Fruit fly (Drosophila melanogaster) whole organism, embryonic: Measurements from ENCODE around the gene Kal1.

Experiments used
- CG10321 ChIP-seq: fragments of 200-800 bp; sonication (Bioruptor generic); IDR thresholded peaks from 2 replicates; pipeline ENCODE4 v1.3.6; 2022; ENCODE audit warnings: missing biosample characterization, missing genetic modification characterization
- CG10366 ChIP-seq: fragments of 200-800 bp; sonication (Bioruptor generic); IDR thresholded peaks from 2 replicates; pipeline ENCODE4 v1.3.6; 2022; ENCODE audit warnings: missing biosample characterization, missing genetic modification characterization
- CG11456 ChIP-seq: fragments of 200-800 bp; sonication (Bioruptor generic); IDR thresholded peaks from 3 replicates; pipeline ENCODE4 v1.3.6; 2022; ENCODE audit warnings: missing biosample characterization, missing genetic modification characterization
- CG12104 ChIP-seq: fragments of 200-800 bp; sonication (Bioruptor generic); optimal IDR thresholded peaks from 3 replicates; lab custom pipeline; 2016; ENCODE audit warnings: missing biosample characterization, missing genetic modification characterization
- CG1233 ChIP-seq: fragments of 200-800 bp; sonication (Bioruptor generic); optimal IDR thresholded peaks from 4 replicates; lab custom pipeline; 2018; ENCODE audit warnings: missing biosample characterization, mild to moderate bottlenecking, missing genetic modification characterization
- CG12942 ChIP-seq: fragments of 200-800 bp; sonication (Bioruptor generic); optimal IDR thresholded peaks from 3 replicates; lab custom pipeline; 2016; ENCODE audit warnings: missing biosample characterization, missing genetic modification characterization
- CG13775 ChIP-seq: fragments of 200-800 bp; sonication (Bioruptor generic); optimal IDR thresholded peaks from 3 replicates; lab custom pipeline; 2017; ENCODE audit warnings: missing biosample characterization, mild to moderate bottlenecking, missing genetic modification characterization
- CG15011 ChIP-seq: fragments of 200-800 bp; sonication (Bioruptor generic); optimal IDR thresholded peaks from 3 replicates; lab custom pipeline; 2018; ENCODE audit warnings: missing biosample characterization, mild to moderate bottlenecking, missing genetic modification characterization
- CG15479 ChIP-seq: fragments of 200-800 bp; sonication (Bioruptor generic); optimal IDR thresholded peaks from 3 replicates; lab custom pipeline; 2019; ENCODE audit warnings: missing biosample characterization, mild to moderate bottlenecking, missing genetic modification characterization, moderate library complexity
- CG1603 ChIP-seq: fragments of 200-800 bp; sonication (Bioruptor generic); optimal IDR thresholded peaks from 2 replicates; lab custom pipeline; 2019; ENCODE audit warnings: missing biosample characterization, mild to moderate bottlenecking, missing genetic modification characterization, moderate library complexity
- CG16813 ChIP-seq: fragments of 200-800 bp; sonication (Bioruptor generic); IDR thresholded peaks from 3 replicates; pipeline ENCODE4 v1.3.6; 2022; ENCODE audit warnings: missing biosample characterization, missing genetic modification characterization; ENCODE audit not compliant: partially characterized antibody
- CG17361 ChIP-seq: fragments of 200-800 bp; sonication (Bioruptor generic); IDR thresholded peaks from 3 replicates; pipeline ENCODE4 v1.3.6; 2022; ENCODE audit warnings: missing biosample characterization, missing genetic modification characterization
- CG17802 ChIP-seq: fragments of 200-800 bp; sonication (Bioruptor generic); optimal IDR thresholded peaks from 2 replicates; lab custom pipeline; 2018; ENCODE audit warnings: missing biosample characterization, mild to moderate bottlenecking, missing genetic modification characterization, moderate library complexity
- CG18011 ChIP-seq: fragments of 200-800 bp; sonication (Bioruptor generic); optimal IDR thresholded peaks from 2 replicates; lab custom pipeline; 2017; ENCODE audit warnings: missing biosample characterization, missing genetic modification characterization, mild to moderate bottlenecking, moderate library complexity, missing genotype
- CG31441 ChIP-seq: fragments of 200-800 bp; sonication (Bioruptor generic); IDR thresholded peaks from 2 replicates; pipeline ENCODE4 v1.3.6; 2022; ENCODE audit warnings: missing biosample characterization, missing genetic modification characterization
- CG32532 ChIP-seq: fragments of 200-800 bp; sonication (Bioruptor generic); IDR thresholded peaks from 2 replicates; pipeline ENCODE4 v1.3.6; 2022; ENCODE audit warnings: missing biosample characterization, missing genetic modification characterization
- CG3838 ChIP-seq: fragments of 200-800 bp; sonication (Bioruptor generic); optimal IDR thresholded peaks from 3 replicates; lab custom pipeline; 2016; ENCODE audit warnings: missing biosample characterization, missing genetic modification characterization
- CG5953 ChIP-seq: fragments of 200-800 bp; sonication (Bioruptor generic); IDR thresholded peaks from 2 replicates; pipeline ENCODE4 v1.3.6; 2022; ENCODE audit warnings: missing biosample characterization, missing genetic modification characterization
- CG7987 ChIP-seq: fragments of 200-800 bp; sonication (Bioruptor generic); optimal IDR thresholded peaks from 2 replicates; lab custom pipeline; 2018; ENCODE audit warnings: missing biosample characterization, mild to moderate bottlenecking, missing genetic modification characterization, moderate library complexity
- CG8281 ChIP-seq: fragments of 200-800 bp; sonication (Bioruptor generic); optimal IDR thresholded peaks from 2 replicates; lab custom pipeline; 2018; ENCODE audit warnings: missing biosample characterization, mild to moderate bottlenecking, missing genetic modification characterization, moderate library complexity
- D19B ChIP-seq: fragments of 200-800 bp; sonication (Bioruptor generic); optimal IDR thresholded peaks from 2 replicates; lab custom pipeline; 2017; ENCODE audit warnings: missing biosample characterization, mild to moderate bottlenecking, missing genetic modification characterization
- Doc3 ChIP-seq: fragments of 200-800 bp; sonication (Bioruptor generic); IDR thresholded peaks from 3 replicates; pipeline ENCODE4 v1.3.6; 2022; ENCODE audit warnings: missing biosample characterization, missing genetic modification characterization; ENCODE audit not compliant: partially characterized antibody
- Drgx ChIP-seq: fragments of 200-800 bp; sonication (Bioruptor generic); IDR thresholded peaks from 2 replicates; pipeline ENCODE4 v1.3.6; 2022; ENCODE audit warnings: missing biosample characterization, missing genetic modification characterization
- Ets65A ChIP-seq: fragments of 200-800 bp; sonication (Bioruptor generic); peaks from one replicate; lab custom pipeline; 2016; ENCODE audit warnings: missing biosample characterization, missing genetic modification characterization
- NC2α ChIP-seq: fragments of 200-800 bp; sonication (Bioruptor generic); optimal IDR thresholded peaks from 2 replicates; lab custom pipeline; 2016; ENCODE audit warnings: missing biosample characterization, missing genetic modification characterization
- NfI ChIP-seq: fragments of 200-800 bp; sonication (Bioruptor generic); optimal IDR thresholded peaks from 3 replicates; lab custom pipeline; 2018; ENCODE audit warnings: missing biosample characterization, mild to moderate bottlenecking, missing genetic modification characterization, moderate library complexity
- Oli ChIP-seq: fragments of 200-800 bp; sonication (Bioruptor generic); optimal IDR thresholded peaks from 2 replicates; lab custom pipeline; 2018; ENCODE audit warnings: missing biosample characterization, mild to moderate bottlenecking, missing genetic modification characterization, moderate library complexity
- Rx ChIP-seq: fragments of 200-800 bp; sonication (Bioruptor generic); IDR thresholded peaks from 2 replicates; pipeline ENCODE4 v1.3.6; 2022; ENCODE audit warnings: missing biosample characterization, missing genetic modification characterization
- Ssrp ChIP-seq: fragments of 200-800 bp; sonication (Bioruptor generic); optimal IDR thresholded peaks from 2 replicates; lab custom pipeline; 2018; ENCODE audit warnings: missing biosample characterization, mild to moderate bottlenecking, missing genetic modification characterization, moderate library complexity
- YL-1 ChIP-seq: fragments of 200-800 bp; sonication (Bioruptor generic); optimal IDR thresholded peaks from 3 replicates; lab custom pipeline; 2017; ENCODE audit warnings: missing biosample characterization, mild to moderate bottlenecking, missing genetic modification characterization
- ci ChIP-seq: fragments of 200-800 bp; sonication (Bioruptor generic); IDR thresholded peaks from 3 replicates; pipeline ENCODE4 v1.3.6; 2022; ENCODE audit warnings: missing biosample characterization, missing genetic modification characterization
- croc ChIP-seq: fragments of 200-800 bp; sonication (Bioruptor generic); conservative IDR thresholded peaks from 3 replicates; pipeline ENCODE4 v1.3.6; 2022; ENCODE audit warnings: missing biosample characterization, missing genetic modification characterization
- crp ChIP-seq, 2 experiments: fragments of 200-800 bp; sonication (Bioruptor generic); optimal IDR thresholded peaks; 2 replicates in 1 of 2; 3 replicates in 1 of 2; lab custom pipeline; 2017; ENCODE audit warnings: missing biosample characterization in 2 of 2, missing genetic modification characterization in 2 of 2, mild to moderate bottlenecking in 1 of 2, moderate library complexity in 1 of 2
- cwo ChIP-seq: fragments of 200-800 bp; sonication (Bioruptor generic); optimal IDR thresholded peaks from 3 replicates; lab custom pipeline; 2017; ENCODE audit warnings: missing biosample characterization, missing genetic modification characterization, mild to moderate bottlenecking, moderate library complexity, missing genetic modification reagents
- esg ChIP-seq: fragments of 200-800 bp; sonication (Bioruptor generic); conservative IDR thresholded peaks from 2 replicates; pipeline ENCODE4 v1.3.6; 2022; ENCODE audit warnings: missing biosample characterization, missing genetic modification characterization
- ewg ChIP-seq: fragments of 200-800 bp; sonication (Bioruptor generic); optimal IDR thresholded peaks from 3 replicates; lab custom pipeline; 2017; ENCODE audit warnings: mild to moderate bottlenecking, missing biosample characterization, missing genetic modification reagents, missing genetic modification characterization
- gce ChIP-seq: fragments of 200-800 bp; sonication (Bioruptor generic); IDR thresholded peaks from 3 replicates; pipeline ENCODE4 v1.3.6; 2022; ENCODE audit warnings: missing biosample characterization, missing genetic modification characterization
- grn ChIP-seq: fragments of 200-800 bp; sonication (Bioruptor generic); optimal IDR thresholded peaks from 3 replicates; lab custom pipeline; 2017; ENCODE audit warnings: missing biosample characterization, missing genetic modification characterization
- kay ChIP-seq: fragments of 200-800 bp; sonication (Bioruptor generic); optimal IDR thresholded peaks from 2 replicates; lab custom pipeline; 2016; ENCODE audit warnings: missing biosample characterization, missing genetic modification characterization
- kni ChIP-seq: fragments of 200-800 bp; sonication (Bioruptor generic); optimal IDR thresholded peaks from 3 replicates; lab custom pipeline; 2017; ENCODE audit warnings: mild to moderate bottlenecking, missing biosample characterization, missing genetic modification reagents, missing genetic modification characterization
- maf-S ChIP-seq: fragments of 200-800 bp; sonication (Bioruptor generic); optimal IDR thresholded peaks from 2 replicates; lab custom pipeline; 2016; ENCODE audit warnings: missing biosample characterization, missing genetic modification characterization
- onecut ChIP-seq: fragments of 200-800 bp; sonication (Bioruptor generic); IDR thresholded peaks from 2 replicates; pipeline ENCODE4 v1.3.6; 2022; ENCODE audit warnings: missing biosample characterization, missing genetic modification characterization
- p53 ChIP-seq: fragments of 200-800 bp; sonication (Bioruptor generic); optimal IDR thresholded peaks from 2 replicates; lab custom pipeline; 2016; ENCODE audit warnings: missing biosample characterization, missing genetic modification characterization
- pum ChIP-seq: fragments of 200-800 bp; sonication (Bioruptor generic); optimal IDR thresholded peaks from 2 replicates; lab custom pipeline; 2016; ENCODE audit warnings: missing biosample characterization, missing genetic modification characterization
- rib ChIP-seq: fragments of 200-800 bp; sonication (Bioruptor generic); IDR thresholded peaks from 2 replicates; pipeline ENCODE4 v1.3.6; 2022; ENCODE audit warnings: missing biosample characterization, missing genetic modification characterization
- shn ChIP-seq: fragments of 200-800 bp; sonication (Bioruptor generic); optimal IDR thresholded peaks from 3 replicates; lab custom pipeline; 2016; ENCODE audit warnings: missing biosample characterization, missing genetic modification characterization
- slou ChIP-seq: fragments of 200-800 bp; sonication (Bioruptor generic); optimal IDR thresholded peaks from 3 replicates; lab custom pipeline; 2016; ENCODE audit warnings: missing biosample characterization, missing genetic modification characterization
- slp2 ChIP-seq: fragments of 200-800 bp; sonication (Bioruptor generic); optimal IDR thresholded peaks from 2 replicates; lab custom pipeline; 2016; ENCODE audit warnings: missing biosample characterization, missing genetic modification characterization
- tap ChIP-seq: fragments of 200-800 bp; optimal IDR thresholded peaks from 3 replicates; lab custom pipeline; 2019; ENCODE audit warnings: missing biosample characterization, mild to moderate bottlenecking, missing genetic modification characterization, moderate library complexity
- wdn ChIP-seq: fragments of 200-800 bp; sonication (Bioruptor generic); IDR thresholded peaks from 2 replicates; pipeline ENCODE4 v1.3.6; 2022; ENCODE audit warnings: missing biosample characterization, missing genetic modification characterization
- yki ChIP-seq: fragments of >200 bp; optimal IDR thresholded peaks from 3 replicates; lab custom pipeline; 2018

Gene Kal1

DNA sequence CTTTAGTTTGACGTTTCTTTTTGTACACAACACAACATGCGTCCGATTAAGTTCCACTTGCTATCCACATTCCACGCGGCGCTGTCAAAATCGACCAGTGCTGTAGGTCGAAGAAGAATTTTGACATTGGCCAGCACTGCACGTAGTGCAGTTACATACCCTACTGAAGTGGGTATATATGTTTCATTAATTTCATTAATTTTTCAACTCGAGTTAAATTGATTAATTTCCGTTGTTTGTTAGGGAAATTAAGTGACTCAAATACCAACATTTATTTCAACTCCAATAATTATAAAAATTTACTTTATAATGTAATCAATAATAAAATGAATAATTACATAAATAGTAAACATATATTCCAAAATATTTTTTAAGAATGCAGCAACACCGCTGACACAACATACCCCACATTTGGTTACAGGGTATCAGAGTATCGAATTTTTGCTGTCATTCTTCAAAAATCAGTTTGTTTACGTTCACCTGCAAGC, 32.2 kb upstream of the Kal1 start, which contains the start of the genes eIF4EHP and CG18428 (continued):
- TF ChIP-seq NfI, result peak; percentile 99
- TF ChIP-seq D19B (GFP tag; lab: Kevin White, UChicago), result peak; percentile 99
- no peak for TF ChIP-seq CG10366 (GFP tag; lab: Robert Waterston, UW)
- no peak for TF ChIP-seq CG17361 (GFP tag; lab: Robert Waterston, UW)
- TF ChIP-seq CG12104, result peak; percentile 99
- TF ChIP-seq pum, result peak; percentile 85
- peak; percentile 99 for TF ChIP-seq YL-1 (GFP tag; lab: Kevin White, UChicago)
- TF ChIP-seq wdn, result no peak; the same call in none of the 2 replicates
- no peak for TF ChIP-seq CG16813 (GFP tag; lab: Robert Waterston, UW)
- TF ChIP-seq CG7987 (GFP tag; lab: Kevin White, UChicago), result peak; percentile 97
- peak; percentile 94 for TF ChIP-seq kay (GFP tag; lab: Kevin White, UChicago)
- peak; percentile 100 for TF ChIP-seq Ssrp (tag; lab: Kevin White, UChicago)
- no peak; the same call in none of the 3 replicates for TF ChIP-seq gce
- TF ChIP-seq shn (GFP tag; lab: Kevin White, UChicago), result peak; percentile 67
- peak; percentile 98 for TF ChIP-seq cwo (GFP tag; lab: Kevin White, UChicago)
- peak; percentile 58 for TF ChIP-seq grn (GFP tag; lab: Kevin White, UChicago)
- peak; percentile 96 for TF ChIP-seq ewg (GFP tag; lab: Kevin White, UChicago)
- no peak for TF ChIP-seq CG32532 (GFP tag; lab: Robert Waterston, UW)
- peak; percentile 98 for TF ChIP-seq kni (GFP tag; lab: Kevin White, UChicago)
- TF ChIP-seq CG17802 (tag; lab: Kevin White, UChicago), result peak; percentile 88
- peak in 1 of 2 experiments; percentile 74 for TF ChIP-seq crp (GFP tag; optimal IDR thresholded peaks at IDR 0.05; lab: Kevin White, UChicago)
- TF ChIP-seq CG31441 (GFP tag; lab: Robert Waterston, UW), result no peak
- TF ChIP-seq Oli (tag; lab: Kevin White, UChicago), result peak; percentile 99
- peak; percentile 4 for TF ChIP-seq p53 (GFP tag; lab: Kevin White, UChicago)
- no peak for TF ChIP-seq rib
- no peak for TF ChIP-seq esg (GFP tag; lab: Robert Waterston, UW)
- TF ChIP-seq CG12942 (GFP tag; lab: Kevin White, UChicago), result peak; percentile 99
- TF ChIP-seq CG3838 (GFP tag; lab: Kevin White, UChicago), result peak; percentile 93
- peak; percentile 71 for TF ChIP-seq CG15479 (GFP tag; lab: Kevin White, UChicago)
- peak; percentile 81 for TF ChIP-seq slp2
- peak; percentile 83 for TF ChIP-seq maf-S (GFP tag; lab: Kevin White, UChicago)
- peak; percentile 99 for TF ChIP-seq croc (GFP tag; lab: Robert Waterston, UW)
- TF ChIP-seq onecut (GFP tag; lab: Robert Waterston, UW), result peak; percentile 97
- TF ChIP-seq CG18011 (GFP tag; lab: Kevin White, UChicago), result peak; percentile 89
- peak; percentile 97 for TF ChIP-seq slou (GFP tag; lab: Kevin White, UChicago)
- TF ChIP-seq CG13775, result peak; percentile 99
- TF ChIP-seq tap, result peak; percentile 99
- TF ChIP-seq CG1233, result peak; percentile 99
- no peak for TF ChIP-seq yki (lab: Kevin White, UChicago)
- TF ChIP-seq Drgx (GFP tag; lab: Robert Waterston, UW), result no peak
- peak; percentile 98 for TF ChIP-seq Ets65A (GFP tag; lab: Kevin White, UChicago)
- no peak; the same call in 2 of the 3 replicates for TF ChIP-seq ci (GFP tag; lab: Robert Waterston, UW)
- TF ChIP-seq CG11456, result peak; percentile 98
- peak; percentile 99 for TF ChIP-seq CG15011 (GFP tag; lab: Kevin White, UChicago)
- 0 out of 2 replicates have a peak, but pooled peaks have one; percentile 87 for TF ChIP-seq CG10321
- TF ChIP-seq NC2α (GFP tag; lab: Kevin White, UChicago), result peak; percentile 48
- peak; percentile 62 for TF ChIP-seq CG1603 (tag; lab: Kevin White, UChicago)
- TF ChIP-seq Doc3 (GFP tag; lab: Robert Waterston, UW), result no peak
- peak; percentile 94 for TF ChIP-seq CG8281 (tag; lab: Kevin White, UChicago)
- no peak; the same call in 1 of the 2 replicates for TF ChIP-seq CG5953 (GFP tag; lab: Robert Waterston, UW)
- no peak for TF ChIP-seq Rx (GFP tag; lab: Robert Waterston, UW)
